Fruit fly (Drosophila melanogaster): Measurements from ENCODE around the gene CG1537.

CG1537 gene

dm6 chrX:11092201-11092600 is 29.2 kb upstream of the CG1537 start, which contains the start of gene CG2061 (continued):
- peak; percentile 66; the same call in 2 of the 3 replicates for TF ChIP-seq CG16813 (GFP tag; IDR thresholded peaks at IDR 0.05; ENCODE audit: partially characterized antibody)
- TF ChIP-seq CG7271 (tag; optimal IDR thresholded peaks at IDR 0.05): no peak
- TF ChIP-seq seq (GFP tag; IDR thresholded peaks at IDR 0.05): no peak
- TF ChIP-seq phol (tag; optimal IDR thresholded peaks at IDR 0.05): no peak
- TF ChIP-seq CG30020 (tag; optimal IDR thresholded peaks at IDR 0.05): no peak
- TF ChIP-seq CG12299 (tag; optimal IDR thresholded peaks at IDR 0.05): no peak
- no peak for TF ChIP-seq CG18599 (GFP tag; optimal IDR thresholded peaks at IDR 0.05)
- TF ChIP-seq Eip74EF (GFP tag; optimal IDR thresholded peaks at IDR 0.05): no peak
- TF ChIP-seq kni (GFP tag; optimal IDR thresholded peaks at IDR 0.05): no peak
- TF ChIP-seq gfzf (GFP tag; optimal IDR thresholded peaks at IDR 0.05): no peak
- TF ChIP-seq fd96Cb (tag; optimal IDR thresholded peaks at IDR 0.05): no peak
- TF ChIP-seq toy (GFP tag; IDR thresholded peaks at IDR 0.05): no peak
- no peak for TF ChIP-seq Fer2 (tag; optimal IDR thresholded peaks at IDR 0.05)
- no peak for TF ChIP-seq CG11504 (tag; optimal IDR thresholded peaks at IDR 0.05)
- peak; percentile 36; the same call in 1 of the 2 replicates for TF ChIP-seq CG2129 (GFP tag; IDR thresholded peaks at IDR 0.05; ENCODE audit: partially characterized antibody)
- no peak for TF ChIP-seq Lim3 (GFP tag; IDR thresholded peaks at IDR 0.05)
- TF ChIP-seq lov (optimal IDR thresholded peaks at IDR 0.05): no peak
- TF ChIP-seq lov (GFP tag; IDR thresholded peaks at IDR 0.05): no peak
- no peak for TF ChIP-seq tx (GFP tag; optimal IDR thresholded peaks at IDR 0.05)
- TF ChIP-seq BEAF-32 (GFP tag; optimal IDR thresholded peaks at IDR 0.05): peak; percentile 68
- peak; percentile 74 for TF ChIP-seq sna (GFP tag; IDR thresholded peaks at IDR 0.05; ENCODE audit: partially characterized antibody)
- peak; percentile 72 for TF ChIP-seq tna (GFP tag; IDR thresholded peaks at IDR 0.05; ENCODE audit: partially characterized antibody)
- TF ChIP-seq CG9876 (GFP tag; optimal IDR thresholded peaks at IDR 0.05): no peak
- peak; percentile 71 for TF ChIP-seq nerfin-2 (GFP tag; IDR thresholded peaks at IDR 0.05; ENCODE audit: partially characterized antibody)
- TF ChIP-seq Max (GFP tag; optimal IDR thresholded peaks at IDR 0.05): no peak
- no peak for TF ChIP-seq sqz (GFP tag; optimal IDR thresholded peaks at IDR 0.05)
- no peak for TF ChIP-seq CG1024 (GFP tag; IDR thresholded peaks at IDR 0.05)
- no peak for TF ChIP-seq gt (GFP tag; IDR thresholded peaks at IDR 0.05)
- no peak for TF ChIP-seq Sox100B (GFP tag; optimal IDR thresholded peaks at IDR 0.05)
- no peak for TF ChIP-seq CG17328 (GFP tag; IDR thresholded peaks at IDR 0.05)
- TF ChIP-seq pzg (GFP tag; optimal IDR thresholded peaks at IDR 0.05): peak; percentile 18
- peak; percentile 72; the same call in 2 of the 3 replicates for TF ChIP-seq Doc3 (GFP tag; IDR thresholded peaks at IDR 0.05; ENCODE audit: partially characterized antibody)
- no peak for TF ChIP-seq CG9797 (GFP tag; optimal IDR thresholded peaks at IDR 0.05)
- peak; percentile 56 for TF ChIP-seq Dref (GFP tag; IDR thresholded peaks at IDR 0.05)
- TF ChIP-seq CG6854 (GFP tag; optimal IDR thresholded peaks at IDR 0.05): no peak
- no peak for TF ChIP-seq CG10267 (tag; optimal IDR thresholded peaks at IDR 0.05)
- TF ChIP-seq CHES-1-like (GFP tag; optimal IDR thresholded peaks at IDR 0.05): no peak
- no peak for TF ChIP-seq CG6175 (GFP tag; IDR thresholded peaks at IDR 0.05)
- TF ChIP-seq H2.0 (GFP tag; IDR thresholded peaks at IDR 0.05): no peak
- no peak for TF ChIP-seq CG11723 (GFP tag; optimal IDR thresholded peaks at IDR 0.05)
- no peak; the same call in 1 of the 2 replicates for TF ChIP-seq CG42726 (GFP tag; IDR thresholded peaks at IDR 0.05; ENCODE audit: partially characterized antibody)
- no peak for TF ChIP-seq hkb (optimal IDR thresholded peaks at IDR 0.05)
- no peak for TF ChIP-seq hkb (GFP tag; IDR thresholded peaks at IDR 0.05)
- TF ChIP-seq lbe (GFP tag; optimal IDR thresholded peaks at IDR 0.05): no peak
- TF ChIP-seq CG2712 (tag; optimal IDR thresholded peaks at IDR 0.05): no peak
- TF ChIP-seq Ravus (GFP tag; IDR thresholded peaks at IDR 0.05): no peak
- no peak for TF ChIP-seq CG7556 (GFP tag; optimal IDR thresholded peaks at IDR 0.05)
- TF ChIP-seq Oaz (GFP tag; IDR thresholded peaks at IDR 0.05): no peak
- TF ChIP-seq Abd-B (GFP tag; optimal IDR thresholded peaks at IDR 0.05): no peak
- peak; percentile 80 for TF ChIP-seq Scr (GFP tag; IDR thresholded peaks at IDR 0.05; ENCODE audit: partially characterized antibody)
